Worm (Caenorhabditis elegans) whole organism, L4 larva: ENCODE data around the gene glc-3.
A peak's percentile ranks its signal among the peaks of the same experiment; 100 is the strongest.

Experiments used
- F49E8.2 ChIP-seq: sonication (generic microtip); optimal IDR thresholded peaks from 2 replicates; lab custom pipeline; 2016; ENCODE audit warnings: missing compliant biosample characterization, mild to moderate bottlenecking, missing genetic modification characterization, borderline replicate concordance
- mep-1 ChIP-seq: fragments of 150-350 bp; sonication (generic microtip); optimal IDR thresholded peaks from 3 replicates; lab custom pipeline; 2014; ENCODE audit warnings: missing biosample characterization, missing genetic modification characterization
- nhr-10 ChIP-seq: fragments of 150-350 bp; optimal IDR thresholded peaks from 2 replicates; lab custom pipeline; 2014; ENCODE audit warnings: missing biosample characterization, missing genetic modification characterization

- TF ChIP-seq F49E8.2 (tag; lab: Kevin White, UChicago) (no peak), mep-1 (tag; lab: Kevin White, UChicago) (peak; percentile 81), nhr-10 (tag; lab: Kevin White, UChicago) (no peak)
These were observed 20.5 kb downstream of the glc-3 start, which contains the start of gene acl-6 for ce11 chrV:5433020-5433419.
